Worm (Caenorhabditis elegans): ENCODE results near the gene fbxa-150.

fbxa-150 gene

DNA sequence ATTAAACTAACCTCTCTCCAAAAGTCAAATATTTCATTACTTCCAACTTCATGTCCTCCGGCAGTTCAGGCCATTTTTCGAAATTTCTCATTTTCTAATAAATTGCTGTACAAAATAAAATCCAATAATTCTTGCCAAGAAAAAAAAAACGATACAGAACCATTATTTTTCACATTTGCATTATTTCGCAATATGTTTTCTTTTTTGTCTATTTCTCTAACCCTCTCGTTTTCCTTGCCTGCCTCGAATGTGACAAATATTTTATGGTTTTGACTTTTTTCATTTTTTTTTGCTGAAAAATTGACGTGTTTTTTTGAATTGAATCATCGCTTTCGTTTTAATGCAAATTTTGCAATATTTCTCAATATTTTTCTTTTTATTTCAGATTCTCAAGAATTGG lies at the start of gene fbxa-150, which contains the start of gene Y38H6C.9:
Gene fbxa-150, plus strand, starts transcription at position 380 of the 400 bp plus-strand sequence.
Gene Y38H6C.9, minus strand, starts transcription at position 52 of the 400 bp plus-strand sequence.
- TF ChIP-seq zip-4 (GFP tag; optimal IDR thresholded peaks at IDR 0.05) (peak; percentile 95), egl-13 (tag; optimal IDR thresholded peaks at IDR 0.05) (no peak), mep-1 (tag; optimal IDR thresholded peaks at IDR 0.05) (peak; percentile 45), efl-1 (optimal IDR thresholded peaks at IDR 0.05) (peak; percentile 1 to 25), efl-1 (GFP tag; optimal IDR thresholded peaks at IDR 0.05 in 1 of 2) (peak in 1 of 2 experiments; percentile 8), nhr-12 (tag; optimal IDR thresholded peaks at IDR 0.05) (no peak), swsn-7 (tag; optimal IDR thresholded peaks at IDR 0.05) (no peak), ceh-82 (tag; optimal IDR thresholded peaks at IDR 0.05) (no peak), skn-1 (tag; optimal IDR thresholded peaks at IDR 0.05) (peak; percentile 8), dpl-1 (GFP tag; optimal IDR thresholded peaks at IDR 0.05) (peak in 1 of 3 experiments; percentile 19), nhr-11 (tag; optimal IDR thresholded peaks at IDR 0.05) (no peak)

DNA sequence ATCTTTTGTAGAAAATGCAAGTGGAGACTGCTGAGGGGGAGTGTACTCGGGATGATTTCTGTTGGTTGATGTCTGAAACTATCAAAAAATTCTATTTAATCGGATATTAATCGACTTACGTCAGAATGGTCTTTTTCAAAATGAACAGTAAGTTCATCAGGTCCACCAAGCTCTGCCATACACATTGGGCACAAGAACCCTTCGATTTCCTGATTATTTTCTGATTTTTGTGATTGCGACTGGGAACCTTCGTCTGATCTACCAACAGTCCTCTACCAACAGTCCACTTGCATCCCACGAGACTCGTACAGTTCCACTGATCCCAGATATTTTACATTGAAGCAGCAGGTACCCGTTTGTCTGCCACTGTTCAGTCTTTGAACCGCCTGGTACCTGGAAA lies 47.4 kb upstream of the fbxa-150 start:
- no peak for TF ChIP-seq egl-13 (tag; optimal IDR thresholded peaks at IDR 0.05)
- peak; percentile 6 for TF ChIP-seq nhr-85 (tag)

DNA sequence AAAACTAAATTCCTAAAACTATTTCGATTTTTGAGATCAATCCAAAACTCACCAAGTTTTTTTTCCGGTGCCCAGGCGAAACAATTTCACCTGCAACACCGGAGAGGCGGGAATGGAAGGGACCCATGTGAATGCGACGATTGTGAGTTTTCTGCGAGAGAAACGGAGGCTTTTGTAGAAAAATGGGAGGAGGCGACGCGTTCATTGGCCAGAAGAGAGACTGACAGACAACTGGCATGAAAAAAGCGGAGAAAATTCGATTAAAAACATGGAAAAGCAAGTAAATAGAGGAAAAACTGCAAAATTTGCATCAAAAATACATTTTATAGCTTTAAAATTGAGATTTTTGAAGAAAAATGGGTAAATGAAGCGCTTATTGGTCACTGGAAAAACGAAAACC lies 46.6 kb upstream of the fbxa-150 start, which contains the start of gene B0250.7:
Gene B0250.7, minus strand, starts transcription at position 232 of the 400 bp plus-strand sequence.
- TF ChIP-seq sptf-1 (tag; optimal IDR thresholded peaks at IDR 0.05) (no peak), lin-13 (GFP tag; optimal IDR thresholded peaks at IDR 0.05) (no peak), ceh-88 (GFP tag; IDR thresholded peaks at IDR 0.05) (no peak), snu-23 (GFP tag; optimal IDR thresholded peaks at IDR 0.05) (no peak), nhr-12 (tag; optimal IDR thresholded peaks at IDR 0.05) (no peak), rnt-1 (tag; optimal IDR thresholded peaks at IDR 0.05) (no peak), ztf-11 (tag; optimal IDR thresholded peaks at IDR 0.05) (no peak), grh-1 (GFP tag; IDR thresholded peaks at IDR 0.05) (no peak), egl-27 (tag; optimal IDR thresholded peaks at IDR 0.05) (no peak), Y116A8C.19 (tag; optimal IDR thresholded peaks at IDR 0.05; ENCODE audit: borderline replicate concordance) (no peak), efl-1 (optimal IDR thresholded peaks at IDR 0.05) (no peak), efl-1 (GFP tag; optimal IDR thresholded peaks at IDR 0.05 in 1 of 2) (peak in 1 of 2 experiments; percentile 47), lsy-2 (tag; optimal IDR thresholded peaks at IDR 0.05) (peak in 1 of 2 experiments; percentile 21), lir-3 (tag; optimal IDR thresholded peaks at IDR 0.05; ENCODE audit: poor library complexity) (no peak), lin-14 (GFP tag; optimal IDR thresholded peaks at IDR 0.05) (no peak)

DNA sequence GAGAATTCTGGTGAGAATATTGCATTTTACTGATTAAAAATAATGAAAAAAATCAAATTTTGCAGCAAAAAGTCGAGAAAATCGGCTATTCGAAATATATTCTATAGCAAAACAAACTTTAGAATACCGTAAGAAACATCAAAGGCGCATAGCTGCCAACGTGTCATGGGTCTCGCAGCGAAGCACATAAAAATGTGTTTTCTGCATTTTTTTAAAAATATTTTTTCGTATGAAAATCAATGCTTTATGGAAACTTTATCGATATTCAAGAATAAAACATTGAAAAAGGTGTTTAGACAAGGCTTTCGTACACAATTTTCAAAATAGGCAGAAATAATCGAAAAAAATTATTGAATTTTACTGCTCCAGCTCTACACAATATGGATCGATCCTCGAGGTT lies 45.9 kb upstream of the fbxa-150 start:
- TF ChIP-seq efl-1 (optimal IDR thresholded peaks at IDR 0.05): no peak
- TF ChIP-seq efl-1 (GFP tag; optimal IDR thresholded peaks at IDR 0.05 in 1 of 2): peak in 1 of 2 experiments; percentile 69
- TF ChIP-seq C34B4.2 (tag; optimal IDR thresholded peaks at IDR 0.05): no peak

DNA sequence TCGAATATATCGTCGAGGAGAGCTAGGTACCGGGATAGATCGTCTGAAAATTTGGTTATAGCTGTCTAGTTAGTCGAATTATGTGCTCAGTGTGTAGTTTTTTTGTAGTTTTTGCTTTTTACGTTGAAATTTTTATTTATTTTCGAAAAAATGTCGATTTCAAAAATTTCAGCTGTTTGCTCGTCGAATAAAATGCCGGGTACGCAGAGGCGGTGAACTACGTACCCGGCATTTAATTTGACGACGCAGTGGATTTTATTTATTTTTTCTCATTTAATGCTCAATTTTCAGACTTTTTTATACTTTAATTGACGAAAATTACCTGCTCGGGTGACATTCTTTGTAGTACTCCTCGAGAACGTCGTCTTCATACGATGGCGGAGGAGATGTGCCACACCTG lies 45.4 kb upstream of the fbxa-150 start:
- TF ChIP-seq lin-39 (tag; optimal IDR thresholded peaks at IDR 0.05): no peak
- no peak for TF ChIP-seq ceh-88 (GFP tag; IDR thresholded peaks at IDR 0.05)
- TF ChIP-seq efl-3 (GFP tag; optimal IDR thresholded peaks at IDR 0.05): no peak
- TF ChIP-seq elt-2 (tag; optimal IDR thresholded peaks at IDR 0.05): no peak
- TF ChIP-seq nhr-76 (tag; optimal IDR thresholded peaks at IDR 0.05): no peak
- TF ChIP-seq dpl-1 (GFP tag; optimal IDR thresholded peaks at IDR 0.05): peak in 2 of 3 experiments; percentile 39 to 44
- no peak for TF ChIP-seq ztf-4 (tag; optimal IDR thresholded peaks at IDR 0.05)
- no peak for TF ChIP-seq grh-1 (GFP tag; IDR thresholded peaks at IDR 0.05)
- no peak for TF ChIP-seq lir-3 (tag; optimal IDR thresholded peaks at IDR 0.05; ENCODE audit: poor library complexity)
- TF ChIP-seq F16B12.6 (tag; optimal IDR thresholded peaks at IDR 0.05): peak; percentile 84
- TF ChIP-seq nhr-85 (tag): no peak
- TF ChIP-seq hlh-4 (tag; optimal IDR thresholded peaks at IDR 0.05): no peak
- TF ChIP-seq ceh-82 (tag; optimal IDR thresholded peaks at IDR 0.05): peak; percentile 3 to 7 (median 5)
- peak; percentile 23 for TF ChIP-seq xbp-1 (tag; optimal IDR thresholded peaks at IDR 0.05)
- no peak for TF ChIP-seq alr-1 (tag; optimal IDR thresholded peaks at IDR 0.05; ENCODE audit: borderline replicate concordance)
- no peak for TF ChIP-seq hpl-2 (GFP tag; optimal IDR thresholded peaks at IDR 0.05)
- no peak for TF ChIP-seq nhr-11 (tag; optimal IDR thresholded peaks at IDR 0.05)
- no peak for TF ChIP-seq blmp-1 (tag; optimal IDR thresholded peaks at IDR 0.05)
- no peak for TF ChIP-seq mab-9 (GFP tag; IDR thresholded peaks at IDR 0.05)
- no peak for TF ChIP-seq pqm-1 (tag; optimal IDR thresholded peaks at IDR 0.05)
- TF ChIP-seq hlh-17 (GFP tag; optimal IDR thresholded peaks at IDR 0.05; ENCODE audit: borderline replicate concordance): no peak
- no peak for TF ChIP-seq pag-3 (tag; optimal IDR thresholded peaks at IDR 0.05; ENCODE audit: borderline replicate concordance, insufficient read depth)
- TF ChIP-seq zag-1 (tag; optimal IDR thresholded peaks at IDR 0.05): no peak
- TF ChIP-seq mep-1 (tag; optimal IDR thresholded peaks at IDR 0.05): no peak
- TF ChIP-seq Y116A8C.19 (tag; optimal IDR thresholded peaks at IDR 0.05; ENCODE audit: borderline replicate concordance): no peak
- no peak for TF ChIP-seq ceh-90 (tag; optimal IDR thresholded peaks at IDR 0.05)
- no peak for TF ChIP-seq ets-5 (GFP tag; IDR thresholded peaks at IDR 0.05)

Measured in whole organism, L1 larva.